Fruit fly (Drosophila melanogaster) whole organism, embryonic: ENCODE data around the gene h-cup.

ENCODE experiments used
- ATbp ChIP-seq: fragments of 200-800 bp; sonication (Bioruptor generic); optimal IDR thresholded peaks from 2 replicates; lab custom pipeline; 2017; ENCODE audit warnings: missing biosample characterization, mild to moderate bottlenecking, missing genetic modification characterization, missing genetic modification reagents
- CG11398 ChIP-seq: fragments of 200-800 bp; sonication (Bioruptor generic); optimal IDR thresholded peaks from 2 replicates; lab custom pipeline; 2016; ENCODE audit warnings: missing biosample characterization, missing genetic modification characterization
- CG14667 ChIP-seq: fragments of 200-800 bp; sonication (Bioruptor generic); IDR thresholded peaks from 2 replicates; pipeline ENCODE4 v1.3.6; 2022; ENCODE audit warnings: missing biosample characterization, missing genetic modification characterization
- CG15269 ChIP-seq: fragments of 200-800 bp; sonication (Bioruptor generic); optimal IDR thresholded peaks from 2 replicates; lab custom pipeline; 2018; ENCODE audit warnings: missing biosample characterization, mild to moderate bottlenecking, missing genetic modification characterization, moderate library complexity
- CG18619 ChIP-seq: fragments of 200-800 bp; sonication (Bioruptor generic); optimal IDR thresholded peaks from 3 replicates; lab custom pipeline; 2017; ENCODE audit warnings: missing biosample characterization, mild to moderate bottlenecking, missing genetic modification characterization
- MBD-R2 ChIP-seq: fragments of 200-800 bp; sonication (Bioruptor generic); IDR thresholded peaks from 2 replicates; pipeline ENCODE4 v1.3.6; 2022; ENCODE audit warnings: missing biosample characterization, missing genetic modification characterization
- Sry-β ChIP-seq: fragments of 200-800 bp; sonication (Bioruptor generic); optimal IDR thresholded peaks from 2 replicates; lab custom pipeline; 2018; ENCODE audit warnings: missing biosample characterization, mild to moderate bottlenecking, missing genetic modification characterization, moderate library complexity
- ase ChIP-seq: fragments of 200-800 bp; sonication (Bioruptor generic); IDR thresholded peaks from 3 replicates; pipeline ENCODE4 v1.3.6; 2022; ENCODE audit warnings: missing biosample characterization, missing genetic modification characterization
- cwo ChIP-seq: fragments of 200-800 bp; sonication (Bioruptor generic); optimal IDR thresholded peaks from 3 replicates; lab custom pipeline; 2017; ENCODE audit warnings: missing biosample characterization, missing genetic modification characterization, mild to moderate bottlenecking, moderate library complexity, missing genetic modification reagents
- mam ChIP-seq: fragments of 200-800 bp; sonication (Bioruptor generic); optimal IDR thresholded peaks from 3 replicates; lab custom pipeline; 2016; ENCODE audit warnings: missing biosample characterization, missing genetic modification characterization
- trh ChIP-seq: fragments of 200-800 bp; sonication (Bioruptor generic); optimal IDR thresholded peaks from 2 replicates; lab custom pipeline; 2016; ENCODE audit warnings: missing biosample characterization, missing genetic modification characterization

- no peak for TF ChIP-seq cwo (GFP tag; lab: Kevin White, UChicago)
- TF ChIP-seq trh (GFP tag; lab: Kevin White, UChicago) = no peak
- TF ChIP-seq CG14667 = no peak
- no peak for TF ChIP-seq Sry-β (GFP tag; lab: Kevin White, UChicago)
- TF ChIP-seq ase (GFP tag; lab: Robert Waterston, UW) = no peak
- TF ChIP-seq mam = no peak
- no peak for TF ChIP-seq CG11398
- no peak for TF ChIP-seq CG15269 (tag; lab: Kevin White, UChicago)
- no peak for TF ChIP-seq MBD-R2 (GFP tag; lab: Robert Waterston, UW)
- TF ChIP-seq CG18619 (GFP tag; lab: Kevin White, UChicago) = no peak
- no peak for TF ChIP-seq ATbp (GFP tag; lab: Kevin White, UChicago)
Measured at dm6 chr3R:15424187-15424586, 41.4 kb upstream of the h-cup start.
